Fruit fly (Drosophila melanogaster) whole organism, embryonic: ENCODE results near the gene CG1965.
A peak's percentile ranks its signal among the peaks of the same experiment; 100 is the strongest.

Experiments used
- Blimp-1 ChIP-seq: fragments of 200-800 bp; sonication (Bioruptor generic); optimal IDR thresholded peaks from 3 replicates; lab custom pipeline; 2018; ENCODE audit warnings: missing biosample characterization, missing genetic modification characterization, mild to moderate bottlenecking, moderate library complexity, missing genetic modification reagents
- BtbVII ChIP-seq: fragments of 200-800 bp; sonication (Bioruptor generic); optimal IDR thresholded peaks from 3 replicates; lab custom pipeline; 2017; ENCODE audit warnings: missing biosample characterization, mild to moderate bottlenecking, missing genetic modification characterization
- C15 ChIP-seq: fragments of 200-800 bp; sonication (Bioruptor generic); IDR thresholded peaks from 3 replicates; pipeline ENCODE4 v1.3.6; 2022; ENCODE audit warnings: missing biosample characterization, missing genetic modification characterization
- CG10147 ChIP-seq: fragments of 200-800 bp; sonication (Bioruptor generic); optimal IDR thresholded peaks from 2 replicates; lab custom pipeline; 2019; ENCODE audit warnings: missing biosample characterization, mild to moderate bottlenecking, missing genetic modification characterization, moderate library complexity
- CG10209 ChIP-seq: fragments of 200-800 bp; sonication (Bioruptor generic); optimal IDR thresholded peaks from 3 replicates; lab custom pipeline; 2017; ENCODE audit warnings: missing biosample characterization, mild to moderate bottlenecking, missing genetic modification characterization, missing genetic modification reagents
- CG11093 ChIP-seq: fragments of 200-800 bp; sonication (Bioruptor generic); IDR thresholded peaks from 3 replicates; pipeline ENCODE4 v1.3.6; 2022; ENCODE audit warnings: missing biosample characterization, missing genetic modification characterization
- CG11504 ChIP-seq: fragments of 200-800 bp; sonication (Bioruptor generic); optimal IDR thresholded peaks from 3 replicates; lab custom pipeline; 2019; ENCODE audit warnings: missing biosample characterization, mild to moderate bottlenecking, missing genetic modification characterization, moderate library complexity
- CG15479 ChIP-seq: fragments of 200-800 bp; sonication (Bioruptor generic); optimal IDR thresholded peaks from 3 replicates; lab custom pipeline; 2019; ENCODE audit warnings: missing biosample characterization, mild to moderate bottlenecking, missing genetic modification characterization, moderate library complexity
- CG15514 ChIP-seq: fragments of 200-800 bp; sonication (Bioruptor generic); optimal IDR thresholded peaks from 3 replicates; lab custom pipeline; 2017; ENCODE audit warnings: missing biosample characterization, missing genetic modification characterization, mild to moderate bottlenecking, moderate library complexity, missing genetic modification reagents
- CG1647 ChIP-seq: fragments of 200-800 bp; sonication (Bioruptor generic); optimal IDR thresholded peaks from 3 replicates; lab custom pipeline; 2016; ENCODE audit warnings: missing biosample characterization, missing genetic modification characterization
- CG18262 ChIP-seq: fragments of 200-800 bp; optimal IDR thresholded peaks from 3 replicates; lab custom pipeline; 2019; ENCODE audit warnings: missing biosample characterization, mild to moderate bottlenecking, missing genetic modification characterization, moderate library complexity
- CG2120 ChIP-seq: fragments of 200-800 bp; sonication (Bioruptor generic); optimal IDR thresholded peaks from 3 replicates; lab custom pipeline; 2016; ENCODE audit warnings: missing biosample characterization, missing genetic modification characterization
- CG31365 ChIP-seq: fragments of 200-800 bp; sonication (Bioruptor generic); optimal IDR thresholded peaks from 2 replicates; lab custom pipeline; 2018; ENCODE audit warnings: missing biosample characterization, mild to moderate bottlenecking, missing genetic modification characterization
- CG34376 ChIP-seq: fragments of 200-800 bp; sonication (Bioruptor generic); optimal IDR thresholded peaks from 2 replicates; lab custom pipeline; 2018; ENCODE audit warnings: missing biosample characterization, mild to moderate bottlenecking, missing genetic modification characterization
- CG3847 ChIP-seq: fragments of 200-800 bp; sonication (Bioruptor generic); IDR thresholded peaks from 2 replicates; pipeline ENCODE4 v1.3.6; 2022; ENCODE audit warnings: missing biosample characterization, missing genetic modification characterization
- CG3995 ChIP-seq: fragments of 200-800 bp; sonication (Bioruptor generic); optimal IDR thresholded peaks from 3 replicates; lab custom pipeline; 2016; ENCODE audit warnings: missing biosample characterization, missing genetic modification characterization
- Chrac-16 ChIP-seq: fragments of 200-800 bp; sonication (Bioruptor generic); optimal IDR thresholded peaks from 3 replicates; lab custom pipeline; 2016; ENCODE audit warnings: missing biosample characterization, missing genetic modification characterization
- D ChIP-seq, 2 experiments: fragments of 200-800 bp in 1 of 2; fragments of >200 bp in 1 of 2; sonication (Bioruptor generic) in 1 of 2; optimal IDR thresholded peaks; 2 replicates in 1 of 2; 3 replicates in 1 of 2; lab custom pipeline; 2017; ENCODE audit warnings: mild to moderate bottlenecking in 1 of 2, missing biosample characterization in 1 of 2, missing genetic modification characterization in 1 of 2, missing genetic modification reagents in 1 of 2
- Dfd ChIP-seq, 2 experiments: fragments of >200 bp; optimal IDR thresholded peaks; 2 replicates each; lab custom pipeline; 2017; ENCODE audit warnings: missing biosample characterization in 2 of 2, missing genetic modification characterization in 2 of 2
- GATAe ChIP-seq: fragments of 200-800 bp; sonication (Bioruptor generic); conservative IDR thresholded peaks from 2 replicates; pipeline ENCODE4 v1.3.6; 2022; ENCODE audit warnings: missing biosample characterization, missing genetic modification characterization
- Hey ChIP-seq: fragments of 200-800 bp; sonication (Bioruptor generic); optimal IDR thresholded peaks from 3 replicates; lab custom pipeline; 2018; ENCODE audit warnings: missing biosample characterization, mild to moderate bottlenecking, missing genetic modification characterization
- Jarid2 ChIP-seq: fragments of 200-800 bp; sonication (Bioruptor generic); optimal IDR thresholded peaks from 3 replicates; lab custom pipeline; 2017; ENCODE audit warnings: mild to moderate bottlenecking, missing biosample characterization, missing genetic modification reagents, missing genetic modification characterization
- Mad ChIP-seq: fragments of 200-800 bp; sonication (Bioruptor generic); optimal IDR thresholded peaks from 2 replicates; lab custom pipeline; 2016; ENCODE audit warnings: missing biosample characterization, missing genetic modification characterization
- Oaz ChIP-seq: fragments of 200-800 bp; sonication (Bioruptor generic); IDR thresholded peaks from 2 replicates; pipeline ENCODE4 v1.3.6; 2022; ENCODE audit warnings: missing biosample characterization, missing genetic modification characterization
- TFAM ChIP-seq: fragments of 200-800 bp; sonication (Bioruptor generic); optimal IDR thresholded peaks from 2 replicates; lab custom pipeline; 2017; ENCODE audit warnings: missing biosample characterization, missing genetic modification characterization, inconsistent platforms
- Xrp1 ChIP-seq: fragments of 200-800 bp; sonication (Bioruptor generic); IDR thresholded peaks from 2 replicates; pipeline ENCODE4 v1.3.6; 2022; ENCODE audit warnings: missing biosample characterization, missing genetic modification characterization
- ato ChIP-seq: fragments of 200-800 bp; sonication (Bioruptor generic); IDR thresholded peaks from 2 replicates; pipeline ENCODE4 v1.3.6; 2022; ENCODE audit warnings: missing biosample characterization, missing genetic modification characterization; ENCODE audit not compliant: partially characterized antibody
- bab2 ChIP-seq: fragments of 200-800 bp; sonication (Bioruptor generic); optimal IDR thresholded peaks from 2 replicates; lab custom pipeline; 2016; ENCODE audit warnings: missing biosample characterization, missing genetic modification characterization
- cad ChIP-seq: fragments of >200 bp; optimal IDR thresholded peaks from 2 replicates; lab custom pipeline; 2017; ENCODE audit warnings: missing biosample characterization, missing genetic modification characterization
- dimm ChIP-seq: fragments of 200-800 bp; sonication (Bioruptor generic); IDR thresholded peaks from 2 replicates; pipeline ENCODE4 v1.3.6; 2022; ENCODE audit warnings: missing biosample characterization, missing genetic modification characterization
- exex ChIP-seq: fragments of 200-800 bp; sonication (Bioruptor generic); optimal IDR thresholded peaks from 4 replicates; lab custom pipeline; 2018; ENCODE audit warnings: missing biosample characterization, mild to moderate bottlenecking, missing genetic modification characterization, moderate library complexity
- grn ChIP-seq: fragments of 200-800 bp; sonication (Bioruptor generic); optimal IDR thresholded peaks from 3 replicates; lab custom pipeline; 2017; ENCODE audit warnings: missing biosample characterization, missing genetic modification characterization
- inv ChIP-seq: fragments of 200-800 bp; sonication (Bioruptor generic); IDR thresholded peaks from 2 replicates; pipeline ENCODE4 v1.3.6; 2022; ENCODE audit warnings: missing biosample characterization, missing genetic modification characterization; ENCODE audit not compliant: partially characterized antibody
- mirr ChIP-seq: fragments of 200-800 bp; sonication (Bioruptor generic); optimal IDR thresholded peaks from 3 replicates; lab custom pipeline; 2018; ENCODE audit warnings: missing biosample characterization, mild to moderate bottlenecking, missing genetic modification characterization
- pnt ChIP-seq: fragments of 200-800 bp; sonication (Bioruptor generic); optimal IDR thresholded peaks from 3 replicates; lab custom pipeline; 2016; ENCODE audit warnings: missing biosample characterization, missing genetic modification characterization
- seq ChIP-seq: fragments of 200-800 bp; sonication (Bioruptor generic); IDR thresholded peaks from 2 replicates; pipeline ENCODE4 v1.3.6; 2022; ENCODE audit warnings: missing biosample characterization, missing genetic modification characterization
- sug ChIP-seq: fragments of 200-800 bp; optimal IDR thresholded peaks from 2 replicates; lab custom pipeline; 2019; ENCODE audit warnings: missing biosample characterization, mild to moderate bottlenecking, missing genetic modification characterization, moderate library complexity
- tap ChIP-seq: fragments of 200-800 bp; optimal IDR thresholded peaks from 3 replicates; lab custom pipeline; 2019; ENCODE audit warnings: missing biosample characterization, mild to moderate bottlenecking, missing genetic modification characterization, moderate library complexity
- tin ChIP-seq: fragments of 200-800 bp; sonication (Bioruptor generic); optimal IDR thresholded peaks from 3 replicates; lab custom pipeline; 2016; ENCODE audit warnings: missing biosample characterization, missing genetic modification characterization
- tll ChIP-seq, 2 experiments: fragments of 200-800 bp in 1 of 2; fragments of >200 bp in 1 of 2; sonication (Bioruptor generic) in 1 of 2; optimal IDR thresholded peaks; 2 replicates each; lab custom pipeline; 2017 to 2019; ENCODE audit warnings: missing biosample characterization in 2 of 2, missing genetic modification characterization in 2 of 2, mild to moderate bottlenecking in 1 of 2, moderate library complexity in 1 of 2
- zen ChIP-seq: fragments of 200-800 bp; sonication (Bioruptor generic); optimal IDR thresholded peaks from 3 replicates; lab custom pipeline; 2018; ENCODE audit warnings: missing biosample characterization, mild to moderate bottlenecking, missing genetic modification characterization, moderate library complexity
- zf30C ChIP-seq: fragments of 200-800 bp; sonication (Bioruptor generic); optimal IDR thresholded peaks from 3 replicates; lab custom pipeline; 2018; ENCODE audit warnings: missing biosample characterization, mild to moderate bottlenecking, missing genetic modification characterization
- zfh1 ChIP-seq: fragments of 200-800 bp; sonication (Bioruptor generic); IDR thresholded peaks from 3 replicates; pipeline ENCODE4 v1.3.6; 2022; ENCODE audit warnings: missing biosample characterization, missing genetic modification characterization

Gene CG1965

dm6 chr3R:7037250-7037802 lies 29.9 kb upstream of the CG1965 start (continued):
- TF ChIP-seq zfh1 (GFP tag; lab: Robert Waterston, UW) (0 out of 3 replicates have a peak, but pooled peaks have one; percentile 4), C15 (no peak), bab2 (no peak), Oaz (no peak), Blimp-1 (GFP tag; lab: Kevin White, UChicago) (no peak), tin (GFP tag; lab: Kevin White, UChicago) (peak; percentile 31), TFAM (no peak), inv (GFP tag; lab: Robert Waterston, UW) (no peak), CG11504 (peak; percentile 23), dimm (no peak)

- peak in 1 of 2 experiments; percentile 42 for TF ChIP-seq Dfd (GFP tag; optimal IDR thresholded peaks at IDR 0.05; lab: Kevin White, UChicago)
- no peak for TF ChIP-seq seq (GFP tag; lab: Robert Waterston, UW)
- TF ChIP-seq CG31365 (tag; lab: Kevin White, UChicago), result peak; percentile 60
Measured at dm6 chr3R:7040894-7041293, 26.3 kb upstream of the CG1965 start.

dm6 chr3R:7044016-7044415 lies 23.2 kb upstream of the CG1965 start:
- no peak for TF ChIP-seq Mad
- no peak for TF ChIP-seq tap
- no peak for TF ChIP-seq zf30C (GFP tag; lab: Kevin White, UChicago)
- no peak for TF ChIP-seq ato (GFP tag; lab: Robert Waterston, UW)
- peak; percentile 81 for TF ChIP-seq D (optimal IDR thresholded peaks at IDR 0.05; lab: Kevin White, UChicago)
- no peak for TF ChIP-seq D (GFP tag; optimal IDR thresholded peaks at IDR 0.05; lab: Kevin White, UChicago)
- TF ChIP-seq CG10209 (GFP tag; lab: Kevin White, UChicago), result no peak
- peak; percentile 65 for TF ChIP-seq cad (GFP tag; lab: Kevin White, UChicago)
- peak; percentile 44 for TF ChIP-seq Blimp-1 (GFP tag; lab: Kevin White, UChicago)
- no peak for TF ChIP-seq Chrac-16 (GFP tag; lab: Kevin White, UChicago)
- TF ChIP-seq CG11093 (GFP tag; lab: Robert Waterston, UW), result no peak
- TF ChIP-seq tll (GFP tag; optimal IDR thresholded peaks at IDR 0.05; lab: Kevin White, UChicago), result peak in 1 of 2 experiments; percentile 8
- TF ChIP-seq CG10147, result no peak
- peak; percentile 61 for TF ChIP-seq zen (tag; lab: Kevin White, UChicago)
- TF ChIP-seq Xrp1 (GFP tag; lab: Robert Waterston, UW), result no peak
- TF ChIP-seq CG3995 (GFP tag; lab: Kevin White, UChicago), result no peak
- TF ChIP-seq, all 482 proteins: peak for 5

- TF ChIP-seq exex (tag; lab: Kevin White, UChicago) (peak; percentile 63), Jarid2 (GFP tag; lab: Kevin White, UChicago) (peak; percentile 25), sug (tag; lab: Kevin White, UChicago) (peak; percentile 79), CG15479 (GFP tag; lab: Kevin White, UChicago) (peak; percentile 33), CG1647 (GFP tag; lab: Kevin White, UChicago) (no peak), BtbVII (GFP tag; lab: Kevin White, UChicago) (peak; percentile 8), CG3847 (GFP tag; lab: Robert Waterston, UW) (no peak), Hey (tag; lab: Kevin White, UChicago) (peak; percentile 62), grn (GFP tag; lab: Kevin White, UChicago) (peak; percentile 68), CG2120 (peak; percentile 4), pnt (GFP tag; lab: Kevin White, UChicago) (no peak), CG15514 (peak; percentile 3), GATAe (GFP tag; lab: Robert Waterston, UW) (peak; percentile 79), CG34376 (GFP tag; lab: Kevin White, UChicago) (peak; percentile 64), mirr (GFP tag; lab: Kevin White, UChicago) (peak; percentile 73), CG18262 (tag; lab: Kevin White, UChicago) (no peak)
Measured at dm6 chr3R:7052242-7052641, 15.0 kb upstream of the CG1965 start, which contains the start of gene Sodh1. Gene Sodh1, plus strand, starts transcription at chr3R:7052335.
